Fruit fly (Drosophila melanogaster): ENCODE measurements around the gene CG5116.
A peak's percentile ranks its signal among the peaks of the same experiment; 100 is the strongest.

Gene CG5116

dm6 chr3R:25531905-25532387 lies 49.0 kb downstream of the CG5116 start (continued):
- TF ChIP-seq odd (GFP tag; optimal IDR thresholded peaks at IDR 0.05) (no peak), Ssrp (tag; optimal IDR thresholded peaks at IDR 0.05) (peak; percentile 13), CG1024 (GFP tag; IDR thresholded peaks at IDR 0.05) (peak; percentile 52; the same call in 1 of the 2 replicates), CG4424 (GFP tag; optimal IDR thresholded peaks at IDR 0.05) (peak; percentile 33), CG7372 (GFP tag; IDR thresholded peaks at IDR 0.05) (peak; percentile 50; the same call in 1 of the 2 replicates), ind (GFP tag; optimal IDR thresholded peaks at IDR 0.05) (peak; percentile 50), HLHmδ (GFP tag; optimal IDR thresholded peaks at IDR 0.05) (no peak), CG14050 (GFP tag; IDR thresholded peaks at IDR 0.05) (peak; percentile 34; the same call in 1 of the 3 replicates), ttk (GFP tag; IDR thresholded peaks at IDR 0.05) (0 out of 2 replicates have a peak, but pooled peaks have one; percentile 20), lov (optimal IDR thresholded peaks at IDR 0.05) (no peak), lov (GFP tag; IDR thresholded peaks at IDR 0.05) (peak; percentile 38; the same call in 1 of the 3 replicates), Ptx1 (GFP tag; IDR thresholded peaks at IDR 0.05) (peak; percentile 69), CG2199 (GFP tag; IDR thresholded peaks at IDR 0.05) (no peak), CG11695 (GFP tag; IDR thresholded peaks at IDR 0.05) (0 out of 3 replicates have a peak, but pooled peaks have one; percentile 32), pita (GFP tag; optimal IDR thresholded peaks at IDR 0.05) (no peak), Lim3 (GFP tag; IDR thresholded peaks at IDR 0.05) (0 out of 2 replicates have a peak, but pooled peaks have one; percentile 25), NK7.1 (GFP tag; optimal IDR thresholded peaks at IDR 0.05) (no peak), Scr (GFP tag; IDR thresholded peaks at IDR 0.05; ENCODE audit: partially characterized antibody) (no peak), Optix (GFP tag; IDR thresholded peaks at IDR 0.05) (0 out of 3 replicates have a peak, but pooled peaks have one; percentile 11), Aef1 (GFP tag; IDR thresholded peaks at IDR 0.05) (peak; percentile 48; the same call in 2 of the 3 replicates), ase (GFP tag; IDR thresholded peaks at IDR 0.05) (peak; percentile 46; the same call in 1 of the 3 replicates), sqz (GFP tag; optimal IDR thresholded peaks at IDR 0.05) (peak; percentile 12), CG14441 (GFP tag; IDR thresholded peaks at IDR 0.05) (peak; percentile 62), cwo (GFP tag; optimal IDR thresholded peaks at IDR 0.05) (peak; percentile 15), CG30403 (GFP tag; optimal IDR thresholded peaks at IDR 0.05) (peak; percentile 32), Asciz (GFP tag; optimal IDR thresholded peaks at IDR 0.05) (peak; percentile 47), Xrp1 (GFP tag; IDR thresholded peaks at IDR 0.05) (peak; percentile 48; the same call in 1 of the 2 replicates), Nf-YB (GFP tag; optimal IDR thresholded peaks at IDR 0.05) (no peak), eyg (GFP tag; optimal IDR thresholded peaks at IDR 0.05) (no peak), Neu2 (GFP tag; optimal IDR thresholded peaks at IDR 0.05; ENCODE audit: borderline replicate concordance) (no peak), Awh (GFP tag; IDR thresholded peaks at IDR 0.05) (0 out of 2 replicates have a peak, but pooled peaks have one; percentile 17), stc (GFP tag; IDR thresholded peaks at IDR 0.05) (0 out of 2 replicates have a peak, but pooled peaks have one; percentile 26), phol (tag; optimal IDR thresholded peaks at IDR 0.05) (peak; percentile 26), nom (GFP tag; optimal IDR thresholded peaks at IDR 0.05) (peak; percentile 98), unpg (GFP tag; optimal IDR thresholded peaks at IDR 0.05) (peak; percentile 43), Drgx (GFP tag; IDR thresholded peaks at IDR 0.05) (peak; percentile 94), twi (tag; optimal IDR thresholded peaks at IDR 0.05) (no peak), CG6175 (GFP tag; IDR thresholded peaks at IDR 0.05) (peak; percentile 52; the same call in 1 of the 3 replicates), CG15269 (tag; optimal IDR thresholded peaks at IDR 0.05) (peak; percentile 23), Oli (tag; optimal IDR thresholded peaks at IDR 0.05) (peak; percentile 25), CG5245 (GFP tag; optimal IDR thresholded peaks at IDR 0.05) (peak; percentile 9), Deaf1 (tag; optimal IDR thresholded peaks at IDR 0.05) (no peak), CG34422 (GFP tag; IDR thresholded peaks at IDR 0.05) (0 out of 3 replicates have a peak, but pooled peaks have one; percentile 37), Blimp-1 (GFP tag; optimal IDR thresholded peaks at IDR 0.05) (peak; percentile 30), CG1529 (GFP tag; optimal IDR thresholded peaks at IDR 0.05) (no peak), cas (GFP tag; IDR thresholded peaks at IDR 0.05) (no peak), danr (GFP tag; IDR thresholded peaks at IDR 0.05) (0 out of 2 replicates have a peak, but pooled peaks have one; percentile 7), CG1603 (tag; optimal IDR thresholded peaks at IDR 0.05) (peak; percentile 4), tgo (GFP tag; IDR thresholded peaks at IDR 0.05) (peak; percentile 51; the same call in 1 of the 3 replicates), Elba2 (GFP tag; optimal IDR thresholded peaks at IDR 0.05) (no peak)

Measured in whole organism, embryonic.